Worm (Caenorhabditis elegans) whole organism, mixed stage, embryonic: ENCODE results near the gene Y69E1A.3.

Experiments used
- blmp-1 ChIP-seq: fragments of 150-350 bp; optimal IDR thresholded peaks from 2 replicates; lab custom pipeline; 2014; ENCODE audit warnings: missing biosample characterization, missing genetic modification characterization
- ceh-83 ChIP-seq: fragments of 200-800 bp; sonication (Bioruptor generic); optimal IDR thresholded peaks from 2 replicates; lab custom pipeline; 2018; ENCODE audit warnings: mild to moderate bottlenecking, missing genetic modification characterization, missing compliant biosample characterization
- ces-1 ChIP-seq: fragments of 150-350 bp; optimal IDR thresholded peaks from 2 replicates; lab custom pipeline; 2014; ENCODE audit warnings: missing biosample characterization, missing genetic modification reagents, missing genetic modification characterization
- cnd-1 ChIP-seq: fragments of 200-800 bp; sonication (Bioruptor generic); optimal IDR thresholded peaks from 2 replicates; lab custom pipeline; 2018; ENCODE audit warnings: mild to moderate bottlenecking, missing genetic modification characterization, missing compliant biosample characterization
- elt-1 ChIP-seq: sonication (generic microtip); optimal IDR thresholded peaks from 2 replicates; lab custom pipeline; 2017; ENCODE audit warnings: missing genetic modification characterization, mild to moderate bottlenecking, missing compliant biosample characterization, antibody characterized with exemption, moderate library complexity, borderline replicate concordance; ENCODE audit not compliant: insufficient read depth
- elt-3 ChIP-seq: fragments of 150-350 bp; optimal IDR thresholded peaks from 2 replicates; lab custom pipeline; 2014; ENCODE audit warnings: missing biosample characterization, missing genetic modification characterization
- nhr-237 ChIP-seq: fragments of 150-350 bp; optimal IDR thresholded peaks from 2 replicates; lab custom pipeline; 2014; ENCODE audit warnings: missing biosample characterization, missing genetic modification characterization
- nhr-28 ChIP-seq: fragments of 150-350 bp; optimal IDR thresholded peaks from 2 replicates; lab custom pipeline; 2014; ENCODE audit warnings: missing biosample characterization, missing genetic modification characterization
- pha-4 ChIP-seq: fragments of 150-350 bp; optimal IDR thresholded peaks from 2 replicates; lab custom pipeline; 2018; ENCODE audit warnings: missing biosample characterization, missing genetic modification reagents, missing genetic modification characterization
- snpc-4 ChIP-seq: fragments of 150-350 bp; optimal IDR thresholded peaks from 2 replicates; lab custom pipeline; 2014; ENCODE audit warnings: missing biosample characterization, missing genetic modification characterization
- sptf-1 ChIP-seq: sonication (generic microtip); optimal IDR thresholded peaks from 2 replicates; lab custom pipeline; 2017; ENCODE audit warnings: mild to moderate bottlenecking, missing genetic modification characterization, moderate library complexity, missing compliant biosample characterization
- unc-39 ChIP-seq: fragments of 150-350 bp; optimal IDR thresholded peaks from 2 replicates; lab custom pipeline; 2014; ENCODE audit warnings: missing biosample characterization, missing genetic modification characterization
- unc-62 ChIP-seq: fragments of 150-350 bp; optimal IDR thresholded peaks from 2 replicates; lab custom pipeline; 2014; ENCODE audit warnings: missing biosample characterization, missing genetic modification reagents, missing genetic modification characterization
- ztf-11 ChIP-seq: fragments of 150-350 bp; optimal IDR thresholded peaks from 2 replicates; lab custom pipeline; 2014; ENCODE audit warnings: missing biosample characterization, missing genetic modification characterization

DNA sequence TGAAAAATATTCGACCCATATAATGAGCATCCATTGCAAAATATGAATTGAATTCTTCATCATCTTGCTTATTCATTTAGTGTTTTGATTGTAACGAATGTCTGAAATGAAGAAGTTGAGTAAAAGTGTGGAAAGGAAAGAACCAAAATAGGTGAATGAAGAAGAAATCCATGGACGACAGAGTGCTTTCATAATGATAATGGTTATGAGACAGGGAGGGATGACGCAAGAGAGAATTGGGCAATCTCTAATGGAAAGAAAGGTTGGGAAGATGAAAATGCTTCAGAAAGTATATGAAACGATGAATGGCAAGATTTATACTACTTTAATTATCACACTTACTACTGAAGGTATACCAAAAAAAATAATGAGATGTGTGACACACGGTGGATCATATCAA, 47.8 kb upstream of the Y69E1A.3 start, which contains the start of gene ZK596.3:
- no peak for TF ChIP-seq pha-4 (tag; lab: Kevin White, UChicago)
- TF ChIP-seq sptf-1 = no peak
- TF ChIP-seq elt-1 (tag; lab: Kevin White, UChicago) = no peak
- TF ChIP-seq unc-62 (GFP tag; lab: Kevin White, UChicago) = no peak
- TF ChIP-seq unc-39 (tag; lab: Kevin White, UChicago) = no peak
- no peak for TF ChIP-seq ztf-11 (tag; lab: Kevin White, UChicago)
- TF ChIP-seq ceh-83 = no peak
- TF ChIP-seq snpc-4 (tag; lab: Kevin White, UChicago) = no peak
- no peak for TF ChIP-seq blmp-1 (tag; lab: Kevin White, UChicago)
- TF ChIP-seq elt-3 = no peak
- no peak for TF ChIP-seq ces-1 (GFP tag; lab: Kevin White, UChicago)
- no peak for TF ChIP-seq cnd-1 (tag; lab: Kevin White, UChicago)
- TF ChIP-seq nhr-28 (tag; lab: Kevin White, UChicago) = no peak
- no peak for TF ChIP-seq nhr-237 (tag; lab: Kevin White, UChicago)
